Fruit fly (Drosophila melanogaster) whole organism, wandering third instar larva: ENCODE measurements around the gene CG31381.
A peak's percentile ranks its signal among the peaks of the same experiment; 100 is the strongest.

Source experiments
- Abd-B ChIP-seq: fragments of >200 bp; optimal IDR thresholded peaks from 2 replicates; lab custom pipeline; 2017; ENCODE audit warnings: missing biosample characterization, missing genetic modification characterization
- CG32264 ChIP-seq: fragments of 200-800 bp; sonication (Bioruptor generic); optimal IDR thresholded peaks from 2 replicates; lab custom pipeline; 2016; ENCODE audit warnings: missing biosample characterization, missing genetic modification characterization
- CG9705 ChIP-seq: fragments of 200-800 bp; sonication (Bioruptor generic); optimal IDR thresholded peaks from 2 replicates; lab custom pipeline; 2018; ENCODE audit warnings: missing biosample characterization, mild to moderate bottlenecking, missing genetic modification characterization
- CrebA ChIP-seq: fragments of 200-800 bp; sonication (Bioruptor generic); optimal IDR thresholded peaks from 2 replicates; lab custom pipeline; 2016; ENCODE audit warnings: missing biosample characterization, mild to moderate bottlenecking, missing genetic modification characterization, borderline replicate concordance
- Dfd ChIP-seq: fragments of >200 bp; optimal IDR thresholded peaks from 2 replicates; lab custom pipeline; 2017; ENCODE audit warnings: missing biosample characterization, missing genetic modification characterization
- Dif ChIP-seq: fragments of 200-275, 200-300 bp; sonication (Bioruptor generic); optimal IDR thresholded peaks from 2 replicates; lab custom pipeline; 2018; ENCODE audit warnings: missing biosample characterization, missing genetic modification characterization; ENCODE audit not compliant: partially characterized antibody
- GATAd ChIP-seq: sonication (Bioruptor generic); optimal IDR thresholded peaks from 2 replicates; lab custom pipeline; 2016; ENCODE audit warnings: missing biosample characterization, missing genetic modification characterization
- HLH106 ChIP-seq: fragments of 200-800 bp; optimal IDR thresholded peaks from 3 replicates; lab custom pipeline; 2019; ENCODE audit warnings: missing biosample characterization, mild to moderate bottlenecking, missing genetic modification characterization, moderate library complexity
- Hr78 ChIP-seq: fragments of >200 bp; optimal IDR thresholded peaks from 2 replicates; lab custom pipeline; 2017; ENCODE audit warnings: missing biosample characterization, missing genetic modification characterization
- Hr83 ChIP-seq: fragments of 200-300 bp; sonication (Bioruptor generic); optimal IDR thresholded peaks from 2 replicates; lab custom pipeline; 2016; ENCODE audit warnings: missing biosample characterization, mild to moderate bottlenecking, missing genetic modification characterization, moderate library complexity; ENCODE audit not compliant: poor library complexity, severe bottlenecking
- Jra ChIP-seq: sonication (Bioruptor generic); optimal IDR thresholded peaks from 2 replicates; lab custom pipeline; 2016; ENCODE audit warnings: missing biosample characterization, missing genetic modification characterization
- Mio ChIP-seq: sonication (Bioruptor generic); optimal IDR thresholded peaks from 2 replicates; lab custom pipeline; 2016; ENCODE audit warnings: missing biosample characterization, missing genetic modification characterization
- Myc ChIP-seq: fragments of >200 bp; optimal IDR thresholded peaks from 2 replicates; lab custom pipeline; 2017
- N ChIP-seq: fragments of >200 bp; optimal IDR thresholded peaks from 2 replicates; lab custom pipeline; 2018; ENCODE audit warnings: missing biosample characterization, missing external identifiers, missing genetic modification characterization
- OdsH ChIP-seq: fragments of 200-800 bp; sonication (Bioruptor generic); optimal IDR thresholded peaks from 2 replicates; lab custom pipeline; 2016; ENCODE audit warnings: missing biosample characterization, mild to moderate bottlenecking, missing genetic modification characterization
- Rel ChIP-seq, 2 experiments: fragments of 200-800 bp; sonication (Bioruptor generic) in 1 of 2; optimal IDR thresholded peaks; 2 replicates in 1 of 2; 3 replicates in 1 of 2; lab custom pipeline; 2016 to 2019; ENCODE audit warnings: mild to moderate bottlenecking in 2 of 2, missing biosample characterization in 2 of 2, missing genetic modification characterization in 2 of 2, moderate library complexity in 1 of 2
- Sp1 ChIP-seq: fragments of 200-800 bp; sonication (Bioruptor generic); optimal IDR thresholded peaks from 3 replicates; lab custom pipeline; 2019; ENCODE audit warnings: missing biosample characterization, mild to moderate bottlenecking, missing genetic modification characterization, moderate library complexity
- Vsx2 ChIP-seq: fragments of 200-300, 225-300 bp; sonication (Bioruptor generic); optimal IDR thresholded peaks from 2 replicates; lab custom pipeline; 2018; ENCODE audit warnings: missing biosample characterization, missing genetic modification characterization; ENCODE audit not compliant: partially characterized antibody
- br ChIP-seq: fragments of 200-800 bp; sonication (Bioruptor generic); optimal IDR thresholded peaks from 2 replicates; lab custom pipeline; 2016; ENCODE audit warnings: missing biosample characterization, missing genetic modification characterization
- brk ChIP-seq: fragments of 200-800 bp; sonication (Bioruptor generic); optimal IDR thresholded peaks from 2 replicates; lab custom pipeline; 2016; ENCODE audit warnings: missing biosample characterization, mild to moderate bottlenecking, missing genetic modification characterization
- dl ChIP-seq, 2 experiments: fragments of 175-275, 200-275 bp in 1 of 2; fragments of 200-275 bp in 1 of 2; sonication (Bioruptor generic); optimal IDR thresholded peaks; lab custom pipeline; 2018; ENCODE audit warnings: mild to moderate bottlenecking in 2 of 2, missing biosample characterization in 2 of 2, missing genetic modification characterization in 2 of 2, moderate library complexity in 2 of 2; ENCODE audit not compliant: partially characterized antibody in 2 of 2, insufficient read depth in 1 of 2
- dmrt93B ChIP-seq: fragments of 200-800 bp; sonication (Bioruptor generic); optimal IDR thresholded peaks from 2 replicates; lab custom pipeline; 2018; ENCODE audit warnings: missing biosample characterization, mild to moderate bottlenecking, missing genetic modification characterization
- dsf ChIP-seq: sonication (Bioruptor generic); optimal IDR thresholded peaks from 2 replicates; lab custom pipeline; 2016; ENCODE audit warnings: missing biosample characterization, missing genetic modification characterization, borderline replicate concordance
- ey ChIP-seq: fragments of 200-800 bp; sonication (Bioruptor generic); optimal IDR thresholded peaks from 2 replicates; lab custom pipeline; 2016; ENCODE audit warnings: missing biosample characterization, missing genetic modification characterization
- foxo ChIP-seq, 2 experiments: fragments of 200-800 bp; sonication (Bioruptor generic); optimal IDR thresholded peaks; 2 replicates in 1 of 2; 3 replicates in 1 of 2; lab custom pipeline; 2016 to 2017; ENCODE audit warnings: missing biosample characterization in 2 of 2, missing genetic modification characterization in 2 of 2
- fru ChIP-seq: fragments of 200-800 bp; sonication (Bioruptor generic); optimal IDR thresholded peaks from 3 replicates; lab custom pipeline; 2016; ENCODE audit warnings: missing biosample characterization, mild to moderate bottlenecking, missing genetic modification characterization
- h ChIP-seq: fragments of 200-800 bp; sonication (Bioruptor generic); optimal IDR thresholded peaks from 3 replicates; lab custom pipeline; 2016; ENCODE audit warnings: missing biosample characterization, mild to moderate bottlenecking, missing genetic modification characterization
- jim ChIP-seq: fragments of 175-275, 200-325 bp; sonication (Bioruptor generic); optimal IDR thresholded peaks from 2 replicates; lab custom pipeline; 2016; ENCODE audit warnings: missing biosample characterization, mild to moderate bottlenecking, missing genetic modification characterization
- lola ChIP-seq: fragments of >200 bp; optimal IDR thresholded peaks from 2 replicates; lab custom pipeline; 2017; ENCODE audit warnings: missing biosample characterization, missing genetic modification characterization
- pan ChIP-seq: fragments of >200 bp; optimal IDR thresholded peaks from 2 replicates; lab custom pipeline; 2017
- psq ChIP-seq: fragments of 200-800 bp; sonication (Bioruptor generic); optimal IDR thresholded peaks from 3 replicates; lab custom pipeline; 2017; ENCODE audit warnings: missing biosample characterization, mild to moderate bottlenecking, missing genetic modification characterization, moderate library complexity
- rgr ChIP-seq: fragments of 200-800 bp; sonication (Bioruptor generic); optimal IDR thresholded peaks from 3 replicates; lab custom pipeline; 2016; ENCODE audit warnings: missing biosample characterization, mild to moderate bottlenecking, missing genetic modification characterization
- sage ChIP-seq: fragments of 200-800 bp; sonication (Bioruptor generic); optimal IDR thresholded peaks from 2 replicates; lab custom pipeline; 2016; ENCODE audit warnings: missing biosample characterization, mild to moderate bottlenecking, missing genetic modification characterization
- sv ChIP-seq: fragments of 200-800 bp; sonication (Bioruptor generic); optimal IDR thresholded peaks from 3 replicates; lab custom pipeline; 2016; ENCODE audit warnings: missing biosample characterization, missing genetic modification characterization
- tai ChIP-seq: sonication (Bioruptor generic); optimal IDR thresholded peaks from 2 replicates; lab custom pipeline; 2016; ENCODE audit warnings: missing biosample characterization, missing genetic modification characterization
- usp ChIP-seq: fragments of >200 bp; optimal IDR thresholded peaks from 2 replicates; lab custom pipeline; 2017; ENCODE audit warnings: missing biosample characterization, missing genetic modification characterization

CG31381 gene

dm6 chr3R:24878655-24879054, 1.8 kb downstream of the CG31381 start:
- no peak for TF ChIP-seq Rel (GFP tag; optimal IDR thresholded peaks at IDR 0.05; lab: Kevin White, UChicago)
- TF ChIP-seq Rel (tag; optimal IDR thresholded peaks at IDR 0.05; lab: Kevin White, UChicago): peak; percentile 73
- no peak for TF ChIP-seq sv (GFP tag; lab: Kevin White, UChicago)
- no peak for TF ChIP-seq GATAd (GFP tag; lab: Kevin White, UChicago)
- no peak for TF ChIP-seq Myc (lab: Kevin White, UChicago)
- TF ChIP-seq Hr78 (GFP tag; lab: Kevin White, UChicago): no peak
- TF ChIP-seq ey (GFP tag; lab: Kevin White, UChicago): no peak
- TF ChIP-seq Jra (GFP tag; lab: Kevin White, UChicago): no peak

DNA sequence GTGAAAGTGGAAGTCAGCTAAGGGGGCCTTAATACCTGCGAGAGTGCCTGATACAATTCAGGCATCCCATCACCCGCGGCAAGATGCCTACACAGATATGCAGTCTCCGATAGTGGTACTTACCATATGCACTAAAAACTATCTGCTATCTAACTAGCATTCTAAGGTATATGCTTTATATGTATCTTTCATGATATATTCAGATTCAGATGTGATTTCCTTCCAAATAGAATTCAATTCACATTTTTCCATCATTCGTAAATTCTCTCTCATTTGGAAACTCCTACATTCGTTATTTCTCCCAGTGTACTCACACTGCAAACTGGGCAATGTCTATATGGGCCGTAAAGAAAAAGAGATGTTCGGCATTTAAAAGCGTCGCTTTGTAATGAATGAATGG, 9.6 kb downstream of the CG31381 start:
- no peak for TF ChIP-seq dl (GFP tag; optimal IDR thresholded peaks at IDR 0.05; lab: Kevin White, UChicago; ENCODE audit: insufficient read depth in 1 of 2, partially characterized antibody in 2 of 2)
- TF ChIP-seq Rel (GFP tag; optimal IDR thresholded peaks at IDR 0.05; lab: Kevin White, UChicago): no peak
- no peak for TF ChIP-seq Rel (tag; optimal IDR thresholded peaks at IDR 0.05; lab: Kevin White, UChicago)
- TF ChIP-seq HLH106 (tag; lab: Kevin White, UChicago): no peak
- TF ChIP-seq Hr78 (GFP tag; lab: Kevin White, UChicago): no peak
- no peak for TF ChIP-seq Hr83
- no peak for TF ChIP-seq CG9705
- no peak for TF ChIP-seq CrebA (GFP tag; lab: Kevin White, UChicago)
- no peak for TF ChIP-seq Dif
- no peak for TF ChIP-seq pan (lab: Kevin White, UChicago)
- TF ChIP-seq tai (GFP tag; lab: Kevin White, UChicago): no peak
- no peak for TF ChIP-seq Mio (GFP tag; lab: Kevin White, UChicago)

DNA sequence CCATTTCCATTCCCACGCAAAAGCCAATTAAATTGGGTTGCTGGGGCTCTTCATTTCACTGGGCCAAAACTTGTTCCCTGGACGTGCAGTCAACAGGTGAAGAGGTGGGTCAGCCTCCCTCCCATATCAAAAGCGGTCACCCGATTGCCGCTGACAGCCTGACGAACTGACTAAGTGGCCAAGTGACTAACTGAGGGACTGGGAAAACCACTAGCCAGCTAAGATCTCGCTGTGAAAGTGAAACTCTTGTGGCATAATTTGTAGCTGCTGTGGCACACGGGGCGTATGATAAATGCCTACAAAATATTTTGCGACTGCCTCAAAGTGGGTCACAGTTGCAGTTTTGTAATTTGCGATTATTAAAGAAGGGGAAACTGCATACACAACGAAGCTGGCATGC, 11.6 kb downstream of the CG31381 start:
- no peak for TF ChIP-seq Vsx2 (GFP tag; lab: Kevin White, UChicago)
- no peak for TF ChIP-seq foxo (GFP tag; optimal IDR thresholded peaks at IDR 0.05; lab: Kevin White, UChicago)
- TF ChIP-seq Dfd (GFP tag; lab: Kevin White, UChicago): no peak
- TF ChIP-seq fru (GFP tag; lab: Kevin White, UChicago): no peak
- no peak for TF ChIP-seq Dif
- no peak for TF ChIP-seq brk
- TF ChIP-seq usp (GFP tag; lab: Kevin White, UChicago): no peak
- TF ChIP-seq lola (GFP tag; lab: Kevin White, UChicago): no peak
- TF ChIP-seq tai (GFP tag; lab: Kevin White, UChicago): no peak
- no peak for TF ChIP-seq h (GFP tag; lab: Kevin White, UChicago)
- TF ChIP-seq Myc (lab: Kevin White, UChicago): no peak
- TF ChIP-seq sv (GFP tag; lab: Kevin White, UChicago): no peak
- TF ChIP-seq Hr78 (GFP tag; lab: Kevin White, UChicago): no peak

dm6 chr3R:24889303-24889892, 12.6 kb downstream of the CG31381 start:
- no peak for TF ChIP-seq jim (GFP tag; lab: Kevin White, UChicago)
- no peak for TF ChIP-seq Myc (lab: Kevin White, UChicago)
- no peak for TF ChIP-seq dsf
- no peak for TF ChIP-seq Dif
- TF ChIP-seq Rel (GFP tag; optimal IDR thresholded peaks at IDR 0.05; lab: Kevin White, UChicago): no peak
- TF ChIP-seq Rel (tag; optimal IDR thresholded peaks at IDR 0.05; lab: Kevin White, UChicago): peak; percentile 76
- no peak for TF ChIP-seq Jra (GFP tag; lab: Kevin White, UChicago)
- TF ChIP-seq sage (GFP tag; lab: Kevin White, UChicago): no peak
- no peak for TF ChIP-seq fru (GFP tag; lab: Kevin White, UChicago)
- TF ChIP-seq GATAd (GFP tag; lab: Kevin White, UChicago): no peak
- no peak for TF ChIP-seq CG32264
- TF ChIP-seq Hr78 (GFP tag; lab: Kevin White, UChicago): no peak
- no peak for TF ChIP-seq CG9705
- no peak for TF ChIP-seq Abd-B (GFP tag; lab: Kevin White, UChicago)
- peak; percentile 10 for TF ChIP-seq Vsx2 (GFP tag; lab: Kevin White, UChicago)
- TF ChIP-seq Dfd (GFP tag; lab: Kevin White, UChicago): no peak
- TF ChIP-seq rgr (GFP tag; lab: Kevin White, UChicago): no peak
- no peak for TF ChIP-seq lola (GFP tag; lab: Kevin White, UChicago)
- TF ChIP-seq pan (lab: Kevin White, UChicago): no peak
- no peak for TF ChIP-seq dmrt93B (GFP tag; lab: Kevin White, UChicago)
- no peak for TF ChIP-seq dl (GFP tag; optimal IDR thresholded peaks at IDR 0.05; lab: Kevin White, UChicago; ENCODE audit: insufficient read depth in 1 of 2, partially characterized antibody in 2 of 2)
- TF ChIP-seq OdsH (GFP tag; lab: Kevin White, UChicago): no peak
- TF ChIP-seq tai (GFP tag; lab: Kevin White, UChicago): no peak
- TF ChIP-seq br (GFP tag; lab: Kevin White, UChicago): peak; percentile 10
- no peak for TF ChIP-seq HLH106 (tag; lab: Kevin White, UChicago)
- no peak for TF ChIP-seq ey (GFP tag; lab: Kevin White, UChicago)
- TF ChIP-seq N (GFP tag; lab: Kevin White, UChicago): no peak
- no peak for TF ChIP-seq Mio (GFP tag; lab: Kevin White, UChicago)
- TF ChIP-seq psq: no peak
- peak; percentile 54 for TF ChIP-seq h (GFP tag; lab: Kevin White, UChicago)
- TF ChIP-seq CrebA (GFP tag; lab: Kevin White, UChicago): no peak
- TF ChIP-seq usp (GFP tag; lab: Kevin White, UChicago): no peak
- TF ChIP-seq Sp1: no peak
- TF ChIP-seq Hr83: no peak
- TF ChIP-seq brk: no peak
- TF ChIP-seq foxo (GFP tag; optimal IDR thresholded peaks at IDR 0.05; lab: Kevin White, UChicago): no peak
